Fruit fly (Drosophila melanogaster) whole organism, embryonic: ENCODE data around the gene ppk13.

ENCODE experiments used
- CG15479 ChIP-seq: fragments of 200-800 bp; sonication (Bioruptor generic); optimal IDR thresholded peaks from 3 replicates; lab custom pipeline; 2019; ENCODE audit warnings: missing biosample characterization, mild to moderate bottlenecking, missing genetic modification characterization, moderate library complexity
- HLHmδ ChIP-seq: fragments of 200-800 bp; sonication (Bioruptor generic); optimal IDR thresholded peaks from 2 replicates; lab custom pipeline; 2018; ENCODE audit warnings: missing biosample characterization, mild to moderate bottlenecking, missing genetic modification characterization, moderate library complexity
- chm ChIP-seq: fragments of 200-800 bp; sonication (Bioruptor generic); IDR thresholded peaks from 2 replicates; pipeline ENCODE4 v1.3.6; 2022; ENCODE audit warnings: missing biosample characterization, missing genetic modification characterization
- nom ChIP-seq: fragments of 200-800 bp; sonication (Bioruptor generic); optimal IDR thresholded peaks from 2 replicates; lab custom pipeline; 2017; ENCODE audit warnings: missing biosample characterization, missing genetic modification characterization, mild to moderate bottlenecking, moderate library complexity, missing genetic modification reagents

DNA sequence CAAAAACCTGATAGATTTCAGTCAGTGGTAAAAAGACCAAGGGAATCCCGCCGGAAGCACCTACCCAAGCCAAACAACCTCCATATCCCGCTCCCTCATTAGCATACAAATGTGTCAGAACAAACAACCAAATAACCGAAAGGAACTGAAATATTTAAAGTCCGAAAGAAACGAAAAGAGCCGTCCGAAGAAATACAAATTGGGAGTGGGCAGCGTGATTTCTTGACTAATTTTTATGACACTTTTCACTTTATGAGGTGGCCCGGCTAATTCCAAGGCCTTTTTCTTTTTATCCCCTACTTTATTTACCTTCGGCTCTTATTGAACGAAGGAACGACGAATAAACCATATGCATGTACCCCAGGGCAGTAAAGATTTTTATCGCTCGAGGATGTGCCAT is 47.8 kb downstream of the ppk13 start:
- TF ChIP-seq HLHmδ (GFP tag; lab: Kevin White, UChicago) = no peak
- no peak for TF ChIP-seq chm (GFP tag; lab: Robert Waterston, UW)
- no peak for TF ChIP-seq CG15479 (GFP tag; lab: Kevin White, UChicago)
- TF ChIP-seq nom = no peak
